Worm (Caenorhabditis elegans) whole organism, early embryonic: ENCODE data around the gene osta-2.

ENCODE experiments used
- B0310.2 ChIP-seq: sonication (generic microtip); optimal IDR thresholded peaks from 2 replicates; lab custom pipeline; 2016; ENCODE audit warnings: mild to moderate bottlenecking, missing genetic modification characterization, missing compliant biosample characterization
- aly-1 ChIP-seq: sonication (generic microtip); optimal IDR thresholded peaks from 2 replicates; lab custom pipeline; 2016; ENCODE audit warnings: missing genetic modification characterization, missing compliant biosample characterization
- ama-1 ChIP-seq: fragments of 150-350 bp; optimal IDR thresholded peaks from 2 replicates; lab custom pipeline; 2014
- ets-7 ChIP-seq: sonication (generic microtip); optimal IDR thresholded peaks from 2 replicates; lab custom pipeline; 2016; ENCODE audit warnings: missing genotype, missing genetic modification characterization, missing compliant biosample characterization
- flt-1 ChIP-seq: fragments of 200-800 bp; sonication (Bioruptor generic); IDR thresholded peaks from 2 replicates; pipeline ENCODE4 v1.3.6; 2022; ENCODE audit warnings: missing genetic modification characterization, missing compliant biosample characterization
- hmg-4 ChIP-seq: fragments of 200-800 bp; sonication (Bioruptor generic); optimal IDR thresholded peaks from 2 replicates; lab custom pipeline; 2018; ENCODE audit warnings: mild to moderate bottlenecking, missing genetic modification characterization, missing compliant biosample characterization
- pes-1 ChIP-seq: fragments of 200-800 bp; sonication (Bioruptor generic); IDR thresholded peaks from 2 replicates; pipeline ENCODE4 v1.3.6; 2022; ENCODE audit warnings: missing genetic modification reagents, missing genetic modification characterization, missing compliant biosample characterization
- scrt-1 ChIP-seq: fragments of 200-800 bp; sonication (Bioruptor generic); IDR thresholded peaks from 2 replicates; pipeline ENCODE4 v1.3.6; 2022; ENCODE audit warnings: missing genetic modification characterization, missing compliant biosample characterization
- sea-1 ChIP-seq: fragments of 200-800 bp; sonication (Bioruptor generic); conservative IDR thresholded peaks from 2 replicates; pipeline ENCODE4 v1.3.6; 2022; ENCODE audit warnings: missing genetic modification characterization, missing compliant biosample characterization
- tbx-11 ChIP-seq: fragments of 200-800 bp; sonication (Bioruptor generic); IDR thresholded peaks from 2 replicates; pipeline ENCODE4 v1.3.6; 2022; ENCODE audit warnings: missing genetic modification characterization, missing compliant biosample characterization
- tra-4 ChIP-seq: sonication (generic microtip); optimal IDR thresholded peaks from 2 replicates; lab custom pipeline; 2017; ENCODE audit warnings: missing genetic modification characterization, missing compliant biosample characterization

DNA sequence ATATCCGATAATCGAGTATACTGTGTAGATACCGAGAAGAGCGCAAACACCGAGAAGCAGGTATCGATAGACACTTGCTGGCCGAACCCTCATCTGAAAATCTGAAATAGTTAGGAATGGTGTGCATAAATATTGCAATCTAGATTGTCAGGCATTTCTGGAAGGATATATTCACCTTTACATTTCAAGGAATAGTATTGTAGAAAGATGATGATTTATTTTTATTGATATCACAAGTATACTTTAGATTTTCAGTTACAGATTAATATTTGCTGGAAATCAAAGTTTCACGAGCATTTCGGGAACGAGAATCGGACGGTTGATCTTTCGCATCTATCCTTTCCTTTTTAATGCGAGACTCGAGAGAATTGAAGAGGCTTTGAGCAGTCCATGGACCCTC lies 47.8 kb upstream of the osta-2 start, which contains the start of gene fut-3:
- TF ChIP-seq aly-1 (tag; lab: Kevin White, UChicago) (no peak), sea-1 (GFP tag; lab: Robert Waterston, UW) (no peak), tbx-11 (GFP tag; lab: Robert Waterston, UW) (no peak), ets-7 (tag; lab: Kevin White, UChicago) (no peak), hmg-4 (GFP tag; lab: Kevin White, UChicago) (no peak), scrt-1 (GFP tag; lab: Robert Waterston, UW) (no peak), ama-1 (no peak), tra-4 (tag; lab: Kevin White, UChicago) (no peak), pes-1 (GFP tag; lab: Robert Waterston, UW) (no peak), B0310.2 (tag; lab: Kevin White, UChicago) (no peak), flt-1 (no peak)
